Worm (Caenorhabditis elegans) whole organism, midembryonic: ENCODE results near the gene C48B4.6.

Experiments used
- T22C8.4 ChIP-seq: fragments of 200-800 bp; sonication (Bioruptor generic); IDR thresholded peaks from 2 replicates; pipeline ENCODE4 v1.3.6; 2022; ENCODE audit warnings: missing genetic modification characterization, missing compliant biosample characterization
- cog-1 ChIP-seq: sonication (generic microtip); optimal IDR thresholded peaks from 2 replicates; lab custom pipeline; 2016; ENCODE audit warnings: missing genetic modification characterization, missing compliant biosample characterization
- flt-1 ChIP-seq: fragments of 200-800 bp; sonication (Bioruptor generic); IDR thresholded peaks from 2 replicates; pipeline ENCODE4 v1.3.6; 2022; ENCODE audit warnings: missing genetic modification characterization, missing compliant biosample characterization
- klf-2 ChIP-seq: fragments of 200-800 bp; sonication (Bioruptor generic); conservative IDR thresholded peaks from 2 replicates; pipeline ENCODE4 v1.3.6; 2022; ENCODE audit warnings: missing genetic modification reagents, missing genetic modification characterization, missing compliant biosample characterization
- med-1 ChIP-seq: sonication (generic microtip); optimal IDR thresholded peaks from 2 replicates; lab custom pipeline; 2017; ENCODE audit warnings: missing genetic modification characterization, mild to moderate bottlenecking, missing compliant biosample characterization, antibody characterized with exemption, missing genetic modification reagents; ENCODE audit not compliant: insufficient read depth
- ref-1 ChIP-seq: fragments of 200-800 bp; sonication (Bioruptor generic); conservative IDR thresholded peaks from 2 replicates; pipeline ENCODE4 v1.3.6; 2022; ENCODE audit warnings: missing genetic modification reagents, missing genetic modification characterization, missing compliant biosample characterization
- tab-1 ChIP-seq: fragments of 200-800 bp; sonication (Bioruptor generic); IDR thresholded peaks from 2 replicates; pipeline ENCODE4 v1.3.6; 2022; ENCODE audit warnings: missing genetic modification characterization, missing compliant biosample characterization
- ztf-23 ChIP-seq: fragments of 200-800 bp; sonication (Bioruptor generic); IDR thresholded peaks from 2 replicates; pipeline ENCODE4 v1.3.6; 2022; ENCODE audit warnings: missing genetic modification reagents, missing genetic modification characterization, missing compliant biosample characterization
- ztf-29 ChIP-seq: fragments of 200-800 bp; sonication (Bioruptor generic); IDR thresholded peaks from 2 replicates; pipeline ENCODE4 v1.3.6; 2022; ENCODE audit warnings: missing genetic modification reagents, missing genetic modification characterization, missing compliant biosample characterization

Gene C48B4.6

ce11 chrIII:9580039-9580891 lies 21.9 kb upstream of the C48B4.6 start, which contains the start of gene ced-7:
Gene ced-7 (minus strand): TSS chrIII:9580089.
- TF ChIP-seq ztf-23 (GFP tag; lab: Robert Waterston, UW) = no peak
- TF ChIP-seq ztf-29 = no peak
- no peak for TF ChIP-seq ref-1 (GFP tag; lab: Robert Waterston, UW)
- no peak for TF ChIP-seq T22C8.4 (GFP tag; lab: Robert Waterston, UW)
- no peak for TF ChIP-seq cog-1
- no peak for TF ChIP-seq flt-1

- no peak for TF ChIP-seq tab-1 (GFP tag; lab: Robert Waterston, UW)
Measured at ce11 chrIII:9570869-9571268, 12.5 kb upstream of the C48B4.6 start.

DNA sequence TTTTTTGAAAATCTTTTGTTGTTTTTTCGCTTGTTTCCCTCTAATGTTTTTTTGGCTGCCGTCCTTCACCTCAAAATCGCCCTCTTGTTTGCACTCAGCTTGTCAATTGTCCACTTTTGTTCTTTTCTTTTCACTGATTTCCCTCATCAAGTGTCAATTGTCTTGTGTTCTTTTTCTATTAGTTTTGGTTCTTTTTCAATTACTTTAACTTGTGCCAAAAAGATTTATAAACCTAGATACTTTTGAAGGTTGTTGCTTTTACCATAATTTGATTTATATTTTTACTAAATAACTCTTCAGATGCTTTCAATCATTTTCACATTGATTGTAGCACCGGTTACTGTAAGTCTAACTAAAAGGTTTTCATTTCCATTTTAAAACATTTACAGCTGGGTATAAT lies 10.1 kb upstream of the C48B4.6 start, which contains the start of gene C48B4.13:
Gene C48B4.13, plus strand, starts transcription at position 301 of the 400 bp plus-strand sequence.
- TF ChIP-seq flt-1 (no peak), tab-1 (GFP tag; lab: Robert Waterston, UW) (no peak), ztf-23 (GFP tag; lab: Robert Waterston, UW) (no peak), T22C8.4 (GFP tag; lab: Robert Waterston, UW) (no peak), klf-2 (GFP tag; lab: Robert Waterston, UW) (no peak), med-1 (GFP tag; lab: Kevin White, UChicago) (no peak), cog-1 (no peak), ref-1 (GFP tag; lab: Robert Waterston, UW) (no peak), ztf-29 (no peak)

DNA sequence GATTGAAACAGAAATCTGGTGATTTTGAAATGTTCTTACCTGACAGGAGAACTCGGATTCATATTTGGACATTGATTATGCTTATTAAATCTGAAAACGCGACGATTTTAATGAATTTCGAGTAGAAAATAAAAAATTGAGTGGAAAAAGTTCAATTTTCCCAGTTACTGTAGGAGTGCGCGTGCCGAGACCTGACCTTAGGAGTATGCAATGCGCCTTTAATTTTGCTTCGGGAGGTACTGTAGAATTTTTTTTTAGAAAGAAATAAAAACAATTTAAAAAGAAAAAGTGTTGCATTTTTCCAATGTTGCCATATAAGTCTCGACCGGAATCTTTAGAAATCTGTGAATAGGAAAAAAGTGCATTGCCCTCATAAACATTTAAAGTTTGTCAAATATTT lies 7.6 kb upstream of the C48B4.6 start, which contains the start of gene C48B4.11:
Gene C48B4.11, minus strand, starts transcription at position 143 of the 400 bp plus-strand sequence.
- TF ChIP-seq flt-1 (no peak), tab-1 (GFP tag; lab: Robert Waterston, UW) (no peak), T22C8.4 (GFP tag; lab: Robert Waterston, UW) (no peak)

DNA sequence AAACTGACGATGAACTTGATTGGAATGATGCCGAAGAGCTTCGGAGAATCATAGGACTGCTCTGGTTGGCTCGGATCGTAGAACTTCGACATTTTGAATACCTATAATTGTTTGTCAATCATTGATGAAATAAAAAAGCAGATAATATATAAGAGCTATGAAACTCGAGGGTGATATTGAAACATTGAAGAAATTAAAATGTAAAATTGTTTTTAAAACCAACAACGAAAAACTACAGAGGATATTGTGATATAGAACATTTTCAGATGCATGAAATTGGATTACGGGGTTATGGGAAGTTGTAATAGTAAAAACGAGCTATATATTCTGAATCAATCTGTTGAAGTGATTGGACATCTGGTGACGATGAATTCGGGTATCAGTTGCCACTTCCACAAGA lies 6.0 kb upstream of the C48B4.6 start, which contains the start of gene C48B4.10:
Gene C48B4.10, minus strand, starts transcription at position 101 of the 400 bp plus-strand sequence.
- TF ChIP-seq flt-1 (no peak), ref-1 (GFP tag; lab: Robert Waterston, UW) (no peak), T22C8.4 (GFP tag; lab: Robert Waterston, UW) (no peak), tab-1 (GFP tag; lab: Robert Waterston, UW) (no peak), klf-2 (GFP tag; lab: Robert Waterston, UW) (no peak), ztf-29 (no peak)

ce11 chrIII:9563235-9563634 lies 4.9 kb upstream of the C48B4.6 start, which contains the start of gene C48B4.9:
Gene C48B4.9 (minus strand): TSS chrIII:9563335.
- no peak for TF ChIP-seq cog-1
- TF ChIP-seq med-1 (GFP tag; lab: Kevin White, UChicago) = no peak
- TF ChIP-seq T22C8.4 (GFP tag; lab: Robert Waterston, UW) = no peak
- TF ChIP-seq ztf-29 = no peak
- TF ChIP-seq ref-1 (GFP tag; lab: Robert Waterston, UW) = no peak
- no peak for TF ChIP-seq tab-1 (GFP tag; lab: Robert Waterston, UW)
- TF ChIP-seq ztf-23 (GFP tag; lab: Robert Waterston, UW) = no peak
- no peak for TF ChIP-seq flt-1
- TF ChIP-seq klf-2 (GFP tag; lab: Robert Waterston, UW) = no peak

DNA sequence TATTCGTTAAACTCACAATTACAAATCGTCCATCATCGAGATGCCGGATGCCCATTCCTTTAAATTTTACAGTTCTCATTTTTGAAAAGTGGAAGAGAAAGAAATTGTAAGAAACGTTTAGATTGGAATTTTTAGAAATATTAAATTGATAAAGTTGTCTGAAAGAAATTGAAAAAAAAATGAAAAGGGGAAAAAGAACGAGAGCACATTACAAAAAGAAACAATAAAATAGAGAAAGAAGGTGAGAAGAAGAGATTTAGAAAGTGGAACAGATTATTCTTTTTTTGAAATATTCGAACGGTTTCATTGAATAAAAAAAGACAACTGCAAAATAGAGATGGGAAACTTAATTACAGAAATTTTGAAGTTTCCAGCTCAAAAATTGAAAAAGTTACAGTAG lies 2.8 kb upstream of the C48B4.6 start, which contains the start of gene C48B4.8:
Gene C48B4.8, minus strand, starts transcription at position 101 of the 400 bp plus-strand sequence.
- TF ChIP-seq tab-1 (GFP tag; lab: Robert Waterston, UW) = no peak
- TF ChIP-seq T22C8.4 (GFP tag; lab: Robert Waterston, UW) = no peak
- no peak for TF ChIP-seq ref-1 (GFP tag; lab: Robert Waterston, UW)
- TF ChIP-seq flt-1 = no peak
- TF ChIP-seq ztf-29 = no peak
- TF ChIP-seq ztf-23 (GFP tag; lab: Robert Waterston, UW) = no peak
- TF ChIP-seq med-1 (GFP tag; lab: Kevin White, UChicago) = no peak
- TF ChIP-seq klf-2 (GFP tag; lab: Robert Waterston, UW) = no peak
- no peak for TF ChIP-seq cog-1

DNA sequence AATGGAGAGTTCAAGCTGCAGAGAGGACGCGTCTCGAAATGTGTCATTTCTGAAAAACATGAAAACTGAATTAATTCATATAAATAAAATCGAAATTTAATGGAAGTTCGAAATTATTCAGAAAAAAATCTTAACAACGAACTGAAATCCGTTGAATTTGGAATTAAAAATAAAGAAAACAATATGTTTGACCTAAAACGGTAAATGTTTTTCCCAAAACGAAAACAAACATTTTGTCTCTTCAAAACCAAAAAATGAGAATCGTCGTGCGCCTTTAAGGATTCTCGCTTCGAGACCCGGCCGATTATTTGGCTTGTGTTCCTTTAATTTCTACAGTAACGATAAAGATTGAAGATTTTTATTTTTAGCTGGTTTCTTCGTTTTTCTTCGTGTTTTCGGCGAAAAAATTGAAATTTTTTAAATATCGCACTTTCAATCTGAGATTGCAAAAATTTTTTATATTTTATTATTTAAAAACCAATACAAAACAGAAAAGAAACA lies 1.1 kb upstream of the C48B4.6 start, which contains the start of gene C48B4.7:
Gene C48B4.7, minus strand, starts transcription at position 51 of the 501 bp plus-strand sequence.
- TF ChIP-seq T22C8.4 (GFP tag; lab: Robert Waterston, UW) = no peak
- no peak for TF ChIP-seq ref-1 (GFP tag; lab: Robert Waterston, UW)
- no peak for TF ChIP-seq med-1 (GFP tag; lab: Kevin White, UChicago)
- TF ChIP-seq ztf-29 = no peak
- no peak for TF ChIP-seq ztf-23 (GFP tag; lab: Robert Waterston, UW)
- TF ChIP-seq flt-1 = no peak
- TF ChIP-seq tab-1 (GFP tag; lab: Robert Waterston, UW) = no peak
- no peak for TF ChIP-seq klf-2 (GFP tag; lab: Robert Waterston, UW)
- no peak for TF ChIP-seq cog-1

- TF ChIP-seq tab-1 (GFP tag; lab: Robert Waterston, UW) = no peak
- no peak for TF ChIP-seq T22C8.4 (GFP tag; lab: Robert Waterston, UW)
- TF ChIP-seq ztf-29 = no peak
- TF ChIP-seq ztf-23 (GFP tag; lab: Robert Waterston, UW) = no peak
- no peak for TF ChIP-seq ref-1 (GFP tag; lab: Robert Waterston, UW)
- no peak for TF ChIP-seq cog-1
- no peak for TF ChIP-seq klf-2 (GFP tag; lab: Robert Waterston, UW)
- no peak for TF ChIP-seq flt-1
- no peak for TF ChIP-seq med-1 (GFP tag; lab: Kevin White, UChicago)
Measured at ce11 chrIII:9556300-9556699, 2.1 kb downstream of the C48B4.6 start, which contains the start of gene ZK1098.11. Gene ZK1098.11 (plus strand): TSS chrIII:9556600.
